Fruit fly (Drosophila melanogaster): ENCODE data around the gene Vajk3.

DNA sequence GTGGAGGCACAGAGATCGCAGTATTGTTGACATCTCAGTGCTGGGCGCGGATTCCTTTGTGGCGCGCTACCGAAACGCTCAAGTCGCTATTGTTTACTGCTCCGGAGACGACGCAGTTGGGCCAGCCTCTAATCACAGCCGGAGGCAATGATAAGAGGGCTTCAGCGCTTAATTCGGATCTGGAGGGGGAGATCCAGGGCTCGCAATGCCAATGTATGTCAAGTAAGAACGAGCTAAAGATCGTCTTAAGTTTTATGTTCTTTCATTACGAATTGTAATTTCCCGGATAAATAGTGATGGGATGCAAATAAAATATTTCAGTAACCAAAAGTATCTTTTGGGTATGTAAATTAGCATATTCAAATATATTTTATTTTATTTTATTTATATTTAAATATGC, 22.6 kb upstream of the Vajk3 start, which contains the start of the genes NimB4 and NimB5:
- no peak for TF ChIP-seq ttk (optimal IDR thresholded peaks at IDR 0.05)
- no peak for TF ChIP-seq psq (optimal IDR thresholded peaks at IDR 0.05)
- TF ChIP-seq insv (optimal IDR thresholded peaks at IDR 0.05), result no peak
- TF ChIP-seq h (optimal IDR thresholded peaks at IDR 0.05), result no peak
- no peak for TF ChIP-seq Sin3A (optimal IDR thresholded peaks at IDR 0.05)
